Worm (Caenorhabditis elegans): ENCODE data around the gene srx-111.

The srx-111 gene

DNA sequence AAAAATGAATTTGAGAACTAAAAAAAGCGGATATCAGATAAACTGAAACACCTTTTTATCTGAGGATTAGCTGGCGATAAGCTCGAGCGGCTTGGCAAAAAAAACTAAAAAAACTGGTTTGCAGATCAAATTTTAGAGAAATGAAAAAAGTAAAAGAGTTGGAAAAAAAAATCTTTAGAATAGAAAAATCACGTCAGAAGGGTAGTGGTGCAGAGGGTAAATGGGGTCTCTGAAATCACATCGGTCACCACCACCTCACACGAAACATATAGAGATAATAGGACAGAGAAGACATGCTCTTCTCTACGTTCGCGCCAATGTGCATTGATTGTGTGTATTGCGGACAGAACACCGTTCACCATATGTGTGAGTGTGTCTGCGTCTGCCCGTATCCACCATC, 23.6 kb downstream of the srx-111 start:
- TF ChIP-seq mdt-29 (GFP tag; IDR thresholded peaks at IDR 0.05): no peak
- TF ChIP-seq aha-1 (tag): peak; percentile 74
- no peak for TF ChIP-seq nhr-48 (tag; optimal IDR thresholded peaks at IDR 0.05)
- TF ChIP-seq egl-43 (GFP tag; IDR thresholded peaks at IDR 0.05): no peak

DNA sequence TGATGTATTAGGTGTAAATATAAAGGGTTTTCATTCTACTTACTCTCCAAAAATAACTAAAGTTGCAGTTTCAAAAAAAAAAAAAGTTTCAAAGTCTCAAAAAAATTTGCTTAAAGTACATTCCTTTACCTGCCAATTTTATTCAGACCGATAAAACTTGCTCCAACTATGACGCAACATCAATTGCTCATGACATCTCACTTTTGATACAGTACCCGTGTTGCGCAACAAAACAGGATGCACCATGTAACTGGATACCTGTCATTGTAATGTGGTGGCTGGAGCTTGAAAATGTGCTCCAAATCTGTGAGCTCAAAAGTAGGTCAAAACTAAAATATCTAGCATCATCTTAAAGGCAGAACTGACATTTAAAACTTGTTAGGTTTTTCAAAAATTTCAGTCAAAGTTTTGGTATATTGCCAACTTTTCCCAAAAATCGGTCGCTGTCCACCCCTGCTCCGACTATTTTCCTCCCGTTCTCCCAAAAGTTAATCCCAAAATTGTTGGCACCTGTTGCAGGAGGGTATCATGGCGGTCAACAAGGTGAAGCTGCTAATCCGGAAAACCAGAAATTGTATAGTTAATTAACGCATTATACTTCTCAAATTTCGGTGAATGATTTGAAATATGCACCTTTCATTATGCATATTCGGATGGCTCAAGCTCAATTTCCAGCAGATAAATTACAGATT, 24.9 kb downstream of the srx-111 start, which contains the start of gene T24E12.2:
Gene T24E12.2, plus strand, starts transcription at position 642 of the 692 bp plus-strand sequence.
- no peak for TF ChIP-seq dve-1 (tag; optimal IDR thresholded peaks at IDR 0.05; ENCODE audit: insufficient read depth)
- no peak for TF ChIP-seq Y48G9A.11 (GFP tag; IDR thresholded peaks at IDR 0.05)
- no peak for TF ChIP-seq nhr-111 (GFP tag; optimal IDR thresholded peaks at IDR 0.05)
- TF ChIP-seq ZK337.2 (GFP tag; IDR thresholded peaks at IDR 0.05): no peak
- no peak for TF ChIP-seq mxl-2 (GFP tag; conservative IDR thresholded peaks at IDR 0.05)
- TF ChIP-seq dpl-1 (GFP tag; optimal IDR thresholded peaks at IDR 0.05): no peak
- TF ChIP-seq ctbp-1 (GFP tag; IDR thresholded peaks at IDR 0.05): no peak
- TF ChIP-seq dmd-6 (GFP tag; IDR thresholded peaks at IDR 0.05): no peak
- no peak for TF ChIP-seq lim-7 (GFP tag; IDR thresholded peaks at IDR 0.05)
- no peak for TF ChIP-seq unc-62 (GFP tag; optimal IDR thresholded peaks at IDR 0.05 in 1 of 2)
- no peak for TF ChIP-seq unc-62 (tag; optimal IDR thresholded peaks at IDR 0.05)
- no peak for TF ChIP-seq lir-3 (tag; optimal IDR thresholded peaks at IDR 0.05)
- no peak for TF ChIP-seq rbr-2 (tag; optimal IDR thresholded peaks at IDR 0.05)
- no peak for TF ChIP-seq F26F4.8 (GFP tag; conservative IDR thresholded peaks at IDR 0.05)
- no peak for TF ChIP-seq hlh-30 (tag; optimal IDR thresholded peaks at IDR 0.05; ENCODE audit: insufficient read depth)
- TF ChIP-seq ztf-7 (tag; optimal IDR thresholded peaks at IDR 0.05): no peak

DNA sequence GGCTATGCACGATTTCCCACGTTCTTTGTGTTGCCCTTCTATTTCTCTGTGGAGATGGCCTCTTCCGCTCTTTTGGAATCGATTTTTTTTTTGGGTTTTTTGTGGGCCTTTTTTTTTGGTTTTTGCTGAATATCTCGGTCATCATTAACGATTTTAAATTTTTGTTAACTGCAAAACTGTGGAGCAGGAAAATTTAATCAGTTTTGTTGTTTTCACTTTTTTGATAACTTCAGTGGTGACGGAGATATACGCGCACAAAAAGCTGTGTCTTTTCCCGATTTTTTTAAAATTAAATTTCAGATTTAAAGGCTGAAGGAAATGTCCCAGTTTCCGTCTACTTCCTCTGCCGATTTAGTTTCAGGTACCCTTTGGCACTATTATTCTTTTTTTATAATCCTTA, 27.7 kb downstream of the srx-111 start, which contains the start of gene T24E12.1:
Gene T24E12.1, plus strand, starts transcription at position 301 of the 400 bp plus-strand sequence.
- no peak for TF ChIP-seq daf-16 (GFP tag; optimal IDR thresholded peaks at IDR 0.05)
- TF ChIP-seq daf-16 (tag; optimal IDR thresholded peaks at IDR 0.05): no peak
- TF ChIP-seq sdz-12 (GFP tag; optimal IDR thresholded peaks at IDR 0.05): no peak
- TF ChIP-seq nhr-111 (GFP tag; optimal IDR thresholded peaks at IDR 0.05): no peak
- TF ChIP-seq nhr-6 (tag; optimal IDR thresholded peaks at IDR 0.05): no peak
- TF ChIP-seq nhr-11 (tag; optimal IDR thresholded peaks at IDR 0.05): no peak
- TF ChIP-seq vab-7 (GFP tag; IDR thresholded peaks at IDR 0.05): no peak
- TF ChIP-seq ZK546.5 (tag; optimal IDR thresholded peaks at IDR 0.05): no peak

DNA sequence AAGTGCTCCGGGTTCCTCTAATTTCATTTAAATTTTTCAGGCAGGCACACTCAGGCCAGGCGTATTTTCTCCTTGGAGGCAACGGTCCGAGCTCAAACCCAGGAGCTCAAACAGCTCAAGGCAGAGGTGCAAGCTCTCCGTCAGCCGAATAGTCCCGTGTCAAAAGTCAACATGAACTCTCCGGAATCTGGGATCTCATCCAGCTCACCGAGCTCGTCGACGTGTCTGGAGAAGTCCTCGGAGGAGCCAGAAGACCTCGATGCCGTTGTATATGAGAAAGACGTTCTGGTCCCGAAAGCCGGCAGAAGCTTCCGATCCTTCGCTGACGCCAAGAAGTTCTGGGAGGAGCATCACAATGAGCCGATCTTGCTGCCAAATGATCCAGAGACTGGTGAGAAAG, 28.2 kb downstream of the srx-111 start:
- TF ChIP-seq nhr-111 (GFP tag; optimal IDR thresholded peaks at IDR 0.05) (no peak), set-16 (GFP tag; IDR thresholded peaks at IDR 0.05) (peak; percentile 78)

DNA sequence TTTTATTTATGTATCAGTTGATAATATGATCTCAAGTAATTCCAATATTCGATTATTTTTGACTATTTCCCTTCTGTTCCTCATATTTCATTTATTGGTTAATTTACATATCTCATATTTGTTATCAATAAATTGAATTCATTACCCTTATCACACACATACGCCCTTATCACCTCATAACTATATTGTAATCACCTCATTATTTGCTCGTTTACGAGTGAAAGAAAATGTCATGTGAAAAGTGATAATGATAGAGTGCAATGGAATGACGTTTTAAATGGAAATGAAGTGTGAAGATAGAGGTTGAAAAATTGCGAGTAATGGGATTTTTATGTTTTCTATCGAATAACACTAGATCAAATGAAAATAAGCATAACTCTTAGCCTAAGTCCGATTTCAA, 28.9 kb downstream of the srx-111 start:
- TF ChIP-seq dmd-6 (GFP tag; IDR thresholded peaks at IDR 0.05) (peak; percentile 98), nhr-28 (tag; optimal IDR thresholded peaks at IDR 0.05) (peak; percentile 98), Y5F2A.4 (GFP tag; optimal IDR thresholded peaks at IDR 0.05) (no peak), dmd-9 (GFP tag; IDR thresholded peaks at IDR 0.05) (no peak), unc-39 (tag; optimal IDR thresholded peaks at IDR 0.05) (no peak), hlh-11 (tag; optimal IDR thresholded peaks at IDR 0.05) (peak; percentile 79), nhr-111 (GFP tag; optimal IDR thresholded peaks at IDR 0.05) (no peak), F26F4.8 (GFP tag; conservative IDR thresholded peaks at IDR 0.05) (no peak), ceh-32 (tag; optimal IDR thresholded peaks at IDR 0.05; ENCODE audit: poor library complexity) (no peak), mxl-3 (GFP tag; optimal IDR thresholded peaks at IDR 0.05) (peak; percentile 50), pqm-1 (tag; optimal IDR thresholded peaks at IDR 0.05) (peak; percentile 100), lin-1 (GFP tag; IDR thresholded peaks at IDR 0.05) (peak; percentile 91), daf-16 (GFP tag; optimal IDR thresholded peaks at IDR 0.05) (peak in 1 of 2 experiments; percentile 23), daf-16 (tag; optimal IDR thresholded peaks at IDR 0.05) (peak; percentile 96), Y75B8A.6 (GFP tag; IDR thresholded peaks at IDR 0.05) (no peak), nhr-48 (tag; optimal IDR thresholded peaks at IDR 0.05) (no peak), ceh-20 (GFP tag; IDR thresholded peaks at IDR 0.05) (peak; percentile 80), egl-43 (GFP tag; IDR thresholded peaks at IDR 0.05) (no peak), R02D3.7 (tag; optimal IDR thresholded peaks at IDR 0.05) (no peak), fos-1 (tag; optimal IDR thresholded peaks at IDR 0.05) (peak; percentile 36), madf-9 (GFP tag; conservative IDR thresholded peaks at IDR 0.05) (no peak), lir-3 (tag; optimal IDR thresholded peaks at IDR 0.05) (no peak), tag-97 (GFP tag; IDR thresholded peaks at IDR 0.05) (no peak), arid-1 (GFP tag; conservative IDR thresholded peaks at IDR 0.05) (no peak)
